Worm (Caenorhabditis elegans) whole organism, early embryonic: ENCODE measurements around the gene F47B8.8.

Source experiments
- ama-1 ChIP-seq: fragments of 150-350 bp; optimal IDR thresholded peaks from 2 replicates; lab custom pipeline; 2014
- ceh-36 ChIP-seq: sonication (generic microtip); optimal IDR thresholded peaks from 2 replicates; lab custom pipeline; 2016; ENCODE audit warnings: missing genetic modification characterization, inconsistent platforms, missing compliant biosample characterization
- flt-1 ChIP-seq: fragments of 200-800 bp; sonication (Bioruptor generic); IDR thresholded peaks from 2 replicates; pipeline ENCODE4 v1.3.6; 2022; ENCODE audit warnings: missing genetic modification characterization, missing compliant biosample characterization
- pes-1 ChIP-seq: fragments of 200-800 bp; sonication (Bioruptor generic); IDR thresholded peaks from 2 replicates; pipeline ENCODE4 v1.3.6; 2022; ENCODE audit warnings: missing genetic modification reagents, missing genetic modification characterization, missing compliant biosample characterization
- scrt-1 ChIP-seq: fragments of 200-800 bp; sonication (Bioruptor generic); IDR thresholded peaks from 2 replicates; pipeline ENCODE4 v1.3.6; 2022; ENCODE audit warnings: missing genetic modification characterization, missing compliant biosample characterization
- tbx-11 ChIP-seq: fragments of 200-800 bp; sonication (Bioruptor generic); IDR thresholded peaks from 2 replicates; pipeline ENCODE4 v1.3.6; 2022; ENCODE audit warnings: missing genetic modification characterization, missing compliant biosample characterization
- tbx-37 ChIP-seq: fragments of 200-800 bp; sonication (Bioruptor generic); conservative IDR thresholded peaks from 2 replicates; pipeline ENCODE4 v1.3.6; 2022; ENCODE audit warnings: missing genetic modification reagents, missing genetic modification characterization, missing compliant biosample characterization
- tra-4 ChIP-seq: sonication (generic microtip); optimal IDR thresholded peaks from 2 replicates; lab custom pipeline; 2017; ENCODE audit warnings: missing genetic modification characterization, missing compliant biosample characterization

DNA sequence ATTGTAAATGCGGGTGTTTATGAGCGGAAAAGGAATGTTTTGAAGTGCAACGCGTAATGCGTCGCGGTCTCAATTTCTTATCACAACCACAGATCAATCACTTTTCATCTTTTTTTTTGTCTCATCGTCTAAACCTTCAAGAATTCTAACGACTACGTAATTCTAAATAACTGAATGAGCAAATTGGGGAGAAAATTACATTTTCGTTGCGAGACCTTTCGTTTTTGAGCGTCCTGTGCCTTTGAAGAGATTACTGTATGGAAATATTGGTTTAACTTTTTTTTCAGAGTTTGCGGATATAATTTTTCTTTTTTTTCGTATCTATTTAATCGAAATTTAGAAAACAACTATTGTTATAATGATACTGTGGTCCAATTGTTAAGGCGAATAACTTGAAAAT is 19.0 kb downstream of the F47B8.8 start:
- TF ChIP-seq tbx-37 (GFP tag; lab: Robert Waterston, UW): no peak
- TF ChIP-seq ceh-36: no peak
- no peak for TF ChIP-seq ama-1 (lab: Kevin White, UChicago)
- no peak for TF ChIP-seq pes-1 (GFP tag; lab: Robert Waterston, UW)
- no peak for TF ChIP-seq flt-1 (GFP tag; lab: Robert Waterston, UW)
- TF ChIP-seq scrt-1 (GFP tag; lab: Robert Waterston, UW): no peak
- no peak for TF ChIP-seq tra-4 (tag; lab: Kevin White, UChicago)
- no peak for TF ChIP-seq tbx-11 (GFP tag; lab: Robert Waterston, UW)
